Fruit fly (Drosophila melanogaster): ENCODE results near the gene fru.

The fru gene

dm6 chr3R:18411205-18411749 lies 134.1 kb downstream of the fru start, which contains the start of gene CG10864:
Gene CG10864, minus strand, starts transcription at chr3R:18411631.
- TF ChIP-seq h (optimal IDR thresholded peaks at IDR 0.05) (no peak), psq (optimal IDR thresholded peaks at IDR 0.05) (no peak), insv (optimal IDR thresholded peaks at IDR 0.05) (no peak), ttk (optimal IDR thresholded peaks at IDR 0.05) (no peak), Sin3A (optimal IDR thresholded peaks at IDR 0.05) (no peak), Myc (optimal IDR thresholded peaks at IDR 0.05) (no peak)

dm6 chr3R:18404713-18405112 lies 140.7 kb downstream of the fru start, which contains the start of gene CG7685:
Gene CG7685, plus strand, starts transcription at chr3R:18404940.
- TF ChIP-seq Myc (optimal IDR thresholded peaks at IDR 0.05) (no peak), ttk (optimal IDR thresholded peaks at IDR 0.05) (no peak), h (optimal IDR thresholded peaks at IDR 0.05) (no peak), psq (optimal IDR thresholded peaks at IDR 0.05) (no peak)

dm6 chr3R:18402549-18403429 lies 142.6 kb downstream of the fru start, which contains the start of the genes Wdr37 and koko:
Gene Wdr37, minus strand, starts transcription at chr3R:18402716.
Gene koko, plus strand, starts transcription at chr3R:18403026.
- TF ChIP-seq Sin3A (optimal IDR thresholded peaks at IDR 0.05) = no peak
- TF ChIP-seq insv (optimal IDR thresholded peaks at IDR 0.05) = no peak
- no peak for TF ChIP-seq Myc (optimal IDR thresholded peaks at IDR 0.05)
- TF ChIP-seq ttk (optimal IDR thresholded peaks at IDR 0.05) = no peak
- TF ChIP-seq h (optimal IDR thresholded peaks at IDR 0.05) = no peak
- no peak for TF ChIP-seq psq (optimal IDR thresholded peaks at IDR 0.05)

dm6 chr3R:18399698-18400020 lies 145.7 kb downstream of the fru start:
- no peak for TF ChIP-seq psq (optimal IDR thresholded peaks at IDR 0.05)
- no peak for TF ChIP-seq Sin3A (optimal IDR thresholded peaks at IDR 0.05)
- TF ChIP-seq insv (optimal IDR thresholded peaks at IDR 0.05) = no peak
- no peak for TF ChIP-seq h (optimal IDR thresholded peaks at IDR 0.05)
- TF ChIP-seq ttk (optimal IDR thresholded peaks at IDR 0.05) = no peak
- no peak for TF ChIP-seq Myc (optimal IDR thresholded peaks at IDR 0.05)

- TF ChIP-seq Sin3A (optimal IDR thresholded peaks at IDR 0.05) = no peak
- TF ChIP-seq ttk (optimal IDR thresholded peaks at IDR 0.05) = no peak
- no peak for TF ChIP-seq psq (optimal IDR thresholded peaks at IDR 0.05)
- TF ChIP-seq Myc (optimal IDR thresholded peaks at IDR 0.05) = no peak
Observed at dm6 chr3R:18398954-18399697, 146.3 kb downstream of the fru start, which contains the start of gene Vha100-2. Gene Vha100-2, minus strand, starts transcription at chr3R:18399169.

- TF ChIP-seq h (optimal IDR thresholded peaks at IDR 0.05) = no peak
- peak; percentile 3 for TF ChIP-seq psq (optimal IDR thresholded peaks at IDR 0.05)
Observed at dm6 chr3R:18398460-18398901, 146.9 kb downstream of the fru start.

dm6 chr3R:18397834-18398378 lies 147.5 kb downstream of the fru start:
- TF ChIP-seq insv (optimal IDR thresholded peaks at IDR 0.05) (no peak), ttk (optimal IDR thresholded peaks at IDR 0.05) (no peak), h (optimal IDR thresholded peaks at IDR 0.05) (no peak), Myc (optimal IDR thresholded peaks at IDR 0.05) (no peak), Sin3A (optimal IDR thresholded peaks at IDR 0.05) (no peak), psq (optimal IDR thresholded peaks at IDR 0.05) (no peak)

- no peak for TF ChIP-seq Myc (optimal IDR thresholded peaks at IDR 0.05)
Observed at dm6 chr3R:18396801-18397604, 148.4 kb downstream of the fru start, which contains the start of gene Vti1b. Gene Vti1b, plus strand, starts transcription at chr3R:18396995.

dm6 chr3R:18395694-18396093 lies 149.7 kb downstream of the fru start:
- no peak for TF ChIP-seq Sin3A (optimal IDR thresholded peaks at IDR 0.05)
- no peak for TF ChIP-seq h (optimal IDR thresholded peaks at IDR 0.05)
- TF ChIP-seq psq (optimal IDR thresholded peaks at IDR 0.05) = no peak
- TF ChIP-seq Myc (optimal IDR thresholded peaks at IDR 0.05) = no peak
- no peak for TF ChIP-seq ttk (optimal IDR thresholded peaks at IDR 0.05)
- no peak for TF ChIP-seq insv (optimal IDR thresholded peaks at IDR 0.05)

dm6 chr3R:18394876-18395275 lies 150.5 kb downstream of the fru start:
- TF ChIP-seq ttk (optimal IDR thresholded peaks at IDR 0.05) (no peak), h (optimal IDR thresholded peaks at IDR 0.05) (no peak)

dm6 chr3R:18393436-18393835 lies 151.9 kb downstream of the fru start:
- TF ChIP-seq insv (optimal IDR thresholded peaks at IDR 0.05) (no peak), ttk (optimal IDR thresholded peaks at IDR 0.05) (no peak), h (optimal IDR thresholded peaks at IDR 0.05) (no peak), psq (optimal IDR thresholded peaks at IDR 0.05) (no peak), Sin3A (optimal IDR thresholded peaks at IDR 0.05) (no peak), Myc (optimal IDR thresholded peaks at IDR 0.05) (no peak)
